Fruit fly (Drosophila melanogaster): ENCODE measurements around the gene CG18259.

CG18259 gene

DNA sequence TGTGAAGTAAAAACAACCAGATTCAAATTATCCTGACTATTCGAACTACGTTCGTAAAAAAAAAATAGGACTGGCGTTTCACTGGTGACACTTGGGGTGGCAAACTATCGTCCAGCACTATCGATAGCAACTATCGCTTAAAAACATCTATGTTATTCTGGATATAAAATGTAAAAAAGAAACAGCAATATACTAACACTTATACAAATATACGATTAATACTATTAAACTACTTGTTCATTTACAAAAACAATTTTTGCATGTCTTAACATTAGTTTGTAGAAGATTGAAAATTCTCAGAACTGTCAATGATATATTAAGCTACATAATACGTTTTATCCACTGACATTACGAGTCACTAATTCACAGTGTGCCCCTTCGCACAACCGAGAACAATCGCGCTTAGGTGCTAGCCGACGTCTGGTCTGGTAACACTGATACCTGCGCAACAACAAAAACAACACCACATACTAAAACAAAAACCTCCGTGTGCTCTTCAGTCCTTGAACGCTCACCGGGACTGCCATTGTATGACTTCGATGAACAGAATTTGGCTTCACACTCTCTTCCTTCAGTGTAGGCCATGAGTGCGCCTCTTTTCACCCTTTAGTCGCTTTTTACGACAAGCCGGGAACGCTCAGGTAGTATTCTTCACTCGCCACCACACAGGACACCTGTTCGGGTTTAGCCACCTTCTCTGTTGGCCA, at the start of gene CG18259 (continued):
- TF ChIP-seq CG30020 (tag; optimal IDR thresholded peaks at IDR 0.05), result peak; percentile 94
- TF ChIP-seq CG4282 (GFP tag; optimal IDR thresholded peaks at IDR 0.05), result no peak
- peak; percentile 63; the same call in 1 of the 3 replicates for TF ChIP-seq CG34224 (GFP tag; IDR thresholded peaks at IDR 0.05; ENCODE audit: partially characterized antibody)
- TF ChIP-seq B-H2 (GFP tag; optimal IDR thresholded peaks at IDR 0.05), result no peak
- TF ChIP-seq prd (optimal IDR thresholded peaks at IDR 0.05), result no peak
- TF ChIP-seq prd (GFP tag; IDR thresholded peaks at IDR 0.05), result 0 out of 3 replicates have a peak, but pooled peaks have one; percentile 9
- TF ChIP-seq CG7839 (tag; optimal IDR thresholded peaks at IDR 0.05), result peak; percentile 8
- TF ChIP-seq CG7357 (GFP tag; IDR thresholded peaks at IDR 0.05), result peak; percentile 96
- no peak for TF ChIP-seq zfh2 (GFP tag; optimal IDR thresholded peaks at IDR 0.05)
- peak; percentile 83 for TF ChIP-seq Sin3A (optimal IDR thresholded peaks at IDR 0.05)
- no peak for TF ChIP-seq CG16863 (GFP tag; optimal IDR thresholded peaks at IDR 0.05)
- peak; percentile 32; the same call in 1 of the 2 replicates for TF ChIP-seq CG31441 (GFP tag; IDR thresholded peaks at IDR 0.05)
- peak in 1 of 2 experiments; percentile 18 for TF ChIP-seq Hr78 (GFP tag; optimal IDR thresholded peaks at IDR 0.05)
- peak; percentile 33; the same call in 1 of the 2 replicates for TF ChIP-seq MBD-R2 (GFP tag; IDR thresholded peaks at IDR 0.05)
- peak; percentile 35 for TF ChIP-seq trem (tag; optimal IDR thresholded peaks at IDR 0.05)
- peak; percentile 24 for TF ChIP-seq Dp (GFP tag; optimal IDR thresholded peaks at IDR 0.05)
- no peak for TF ChIP-seq CG17385 (GFP tag; optimal IDR thresholded peaks at IDR 0.05)
- no peak for TF ChIP-seq ERR (GFP tag; optimal IDR thresholded peaks at IDR 0.05)
- peak; percentile 54 for TF ChIP-seq CG42726 (GFP tag; IDR thresholded peaks at IDR 0.05; ENCODE audit: partially characterized antibody)
- TF ChIP-seq HLH54F (GFP tag; optimal IDR thresholded peaks at IDR 0.05), result no peak
- TF ChIP-seq vnd (GFP tag; IDR thresholded peaks at IDR 0.05; ENCODE audit: partially characterized antibody), result peak; percentile 86
- peak; percentile 31 for TF ChIP-seq CG17186 (GFP tag; optimal IDR thresholded peaks at IDR 0.05)
- no peak for TF ChIP-seq Lim3 (GFP tag; IDR thresholded peaks at IDR 0.05)
- peak; percentile 39 for TF ChIP-seq Hmr (GFP tag; optimal IDR thresholded peaks at IDR 0.05)
- peak; percentile 29 for TF ChIP-seq gem (tag; optimal IDR thresholded peaks at IDR 0.05)
- peak; percentile 54 for TF ChIP-seq MESR4 (GFP tag; optimal IDR thresholded peaks at IDR 0.05)
- peak; percentile 69 for TF ChIP-seq nmo (GFP tag; optimal IDR thresholded peaks at IDR 0.05)
- peak; percentile 37 for TF ChIP-seq sug (tag; optimal IDR thresholded peaks at IDR 0.05)
- TF ChIP-seq aop (GFP tag; IDR thresholded peaks at IDR 0.05), result no peak
- TF ChIP-seq CG9817 (tag; optimal IDR thresholded peaks at IDR 0.05), result peak; percentile 18
- TF ChIP-seq CG32532 (GFP tag; IDR thresholded peaks at IDR 0.05), result no peak
- peak; percentile 4 for TF ChIP-seq lilli (GFP tag; optimal IDR thresholded peaks at IDR 0.05)
- peak; percentile 29 for TF ChIP-seq HmgZ (tag; optimal IDR thresholded peaks at IDR 0.05)
- TF ChIP-seq CG3995 (GFP tag; optimal IDR thresholded peaks at IDR 0.05), result peak; percentile 47
- peak; percentile 70; the same call in 1 of the 2 replicates for TF ChIP-seq bbx (GFP tag; IDR thresholded peaks at IDR 0.05; ENCODE audit: partially characterized antibody)
- peak; percentile 91 for TF ChIP-seq Scr (GFP tag; IDR thresholded peaks at IDR 0.05; ENCODE audit: partially characterized antibody)
- peak; percentile 23 for TF ChIP-seq HmgD (GFP tag; optimal IDR thresholded peaks at IDR 0.05)
- TF ChIP-seq CoRest (tag; optimal IDR thresholded peaks at IDR 0.05), result peak; percentile 40
- TF ChIP-seq row (GFP tag; IDR thresholded peaks at IDR 0.05), result peak; percentile 84
- TF ChIP-seq lmd (GFP tag; IDR thresholded peaks at IDR 0.05), result no peak
- peak; percentile 10 for TF ChIP-seq CG13424 (tag; optimal IDR thresholded peaks at IDR 0.05)
- no peak for TF ChIP-seq Stat92E (GFP tag; optimal IDR thresholded peaks at IDR 0.05)
- peak; percentile 71 for TF ChIP-seq hbn (GFP tag; IDR thresholded peaks at IDR 0.05; ENCODE audit: partially characterized antibody)
- 0 out of 2 replicates have a peak, but pooled peaks have one; percentile 17 for TF ChIP-seq Rfx (GFP tag; IDR thresholded peaks at IDR 0.05)
- peak in 1 of 2 experiments; percentile 46 for TF ChIP-seq Pdp1 (GFP tag; optimal IDR thresholded peaks at IDR 0.05)
- TF ChIP-seq slp2 (GFP tag; optimal IDR thresholded peaks at IDR 0.05), result no peak
- no peak for TF ChIP-seq psq (GFP tag; optimal IDR thresholded peaks at IDR 0.05)
- no peak for TF ChIP-seq CG9437 (GFP tag; optimal IDR thresholded peaks at IDR 0.05)

All from whole organism, embryonic.